Fruit fly (Drosophila melanogaster) whole organism, prepupa: ENCODE results near the gene Ten-m.
A peak's percentile ranks its signal among the peaks of the same experiment; 100 is the strongest.

Source experiments
- CG15336 ChIP-seq: fragments of 200-800 bp; sonication (Bioruptor generic); IDR thresholded peaks from 2 replicates; pipeline ENCODE4 v1.3.6; 2022; ENCODE audit warnings: missing biosample characterization, missing genetic modification characterization
- CG1621 ChIP-seq: fragments of 200-800 bp; sonication (Bioruptor generic); optimal IDR thresholded peaks from 3 replicates; lab custom pipeline; 2018; ENCODE audit warnings: missing biosample characterization, mild to moderate bottlenecking, missing genetic modification characterization
- CG32006 ChIP-seq: fragments of 200-800 bp; sonication (Bioruptor generic); optimal IDR thresholded peaks from 3 replicates; lab custom pipeline; 2017; ENCODE audit warnings: missing biosample characterization, mild to moderate bottlenecking, missing genetic modification characterization
- CG34406 ChIP-seq: fragments of 200-800 bp; sonication (Bioruptor generic); optimal IDR thresholded peaks from 3 replicates; lab custom pipeline; 2016; ENCODE audit warnings: missing biosample characterization, missing genetic modification characterization
- CG8319 ChIP-seq: fragments of 200-800 bp; sonication (Bioruptor generic); optimal IDR thresholded peaks from 3 replicates; lab custom pipeline; 2016; ENCODE audit warnings: missing biosample characterization, missing genetic modification characterization
- Lpt ChIP-seq: fragments of 200-800 bp; sonication (Bioruptor generic); optimal IDR thresholded peaks from 3 replicates; lab custom pipeline; 2016; ENCODE audit warnings: missing biosample characterization, missing genetic modification characterization
- Sox102F ChIP-seq: fragments of 200-800 bp; sonication (Bioruptor generic); optimal IDR thresholded peaks from 2 replicates; lab custom pipeline; 2016; ENCODE audit warnings: missing biosample characterization, mild to moderate bottlenecking, missing genetic modification characterization
- achi ChIP-seq: fragments of 200-800 bp; sonication (Bioruptor generic); optimal IDR thresholded peaks from 3 replicates; lab custom pipeline; 2016; ENCODE audit warnings: missing biosample characterization, missing genetic modification characterization
- dac ChIP-seq: fragments of 200-800 bp; sonication (Bioruptor generic); optimal IDR thresholded peaks from 2 replicates; lab custom pipeline; 2017; ENCODE audit warnings: missing biosample characterization, mild to moderate bottlenecking, missing genetic modification characterization
- lz ChIP-seq: fragments of 200-800 bp; sonication (Bioruptor generic); optimal IDR thresholded peaks from 3 replicates; lab custom pipeline; 2016; ENCODE audit warnings: missing biosample characterization, missing genetic modification characterization
- net ChIP-seq: fragments of 200-800 bp; sonication (Bioruptor generic); optimal IDR thresholded peaks from 3 replicates; lab custom pipeline; 2016; ENCODE audit warnings: missing biosample characterization, missing genetic modification characterization
- spab ChIP-seq: fragments of 200-800 bp; sonication (Bioruptor generic); optimal IDR thresholded peaks from 2 replicates; lab custom pipeline; 2017; ENCODE audit warnings: missing biosample characterization, mild to moderate bottlenecking, missing genetic modification characterization, missing genetic modification reagents
- svp ChIP-seq: fragments of 200-800 bp; sonication (Bioruptor generic); peaks from one replicate; lab custom pipeline; 2016; ENCODE audit warnings: missing biosample characterization, missing genetic modification characterization
- topi ChIP-seq: fragments of 200-800 bp; sonication (Bioruptor generic); optimal IDR thresholded peaks from 3 replicates; lab custom pipeline; 2016; ENCODE audit warnings: missing biosample characterization, missing genetic modification characterization

- no peak for TF ChIP-seq spab (GFP tag; lab: Kevin White, UChicago)
- TF ChIP-seq CG34406 (GFP tag; lab: Kevin White, UChicago): no peak
- no peak for TF ChIP-seq Lpt
- TF ChIP-seq topi (GFP tag; lab: Kevin White, UChicago): no peak
- no peak for TF ChIP-seq Sox102F (GFP tag; lab: Kevin White, UChicago)
- no peak for TF ChIP-seq net
- no peak for TF ChIP-seq CG1621 (tag; lab: Kevin White, UChicago)
- TF ChIP-seq CG15336 (GFP tag; lab: Robert Waterston, UW): no peak
- TF ChIP-seq CG32006 (GFP tag; lab: Kevin White, UChicago): no peak
- TF ChIP-seq svp (GFP tag; lab: Kevin White, UChicago): peak; percentile 91
- no peak for TF ChIP-seq lz (GFP tag; lab: Kevin White, UChicago)
- no peak for TF ChIP-seq CG8319 (GFP tag; lab: Kevin White, UChicago)
- TF ChIP-seq dac: no peak
- TF ChIP-seq achi: no peak
Observed at dm6 chr3L:22376783-22377182, 30.9 kb downstream of the Ten-m start.
